Worm (Caenorhabditis elegans): ENCODE results near the gene cpsf-1.

ce11 chrIV:1970158-1970557 is 62.6 kb downstream of the cpsf-1 start:
- TF ChIP-seq ama-1 (optimal IDR thresholded peaks at IDR 0.05) (no peak), ama-1 (GFP tag; optimal IDR thresholded peaks at IDR 0.05) (no peak), K11D2.4 (GFP tag; IDR thresholded peaks at IDR 0.05) (no peak), dpl-1 (GFP tag; optimal IDR thresholded peaks at IDR 0.05) (no peak), fkh-3 (tag; optimal IDR thresholded peaks at IDR 0.05) (no peak), efl-1 (GFP tag; optimal IDR thresholded peaks at IDR 0.05) (peak; percentile 41), let-607 (tag; optimal IDR thresholded peaks at IDR 0.05) (no peak), lin-40 (tag; optimal IDR thresholded peaks at IDR 0.05) (no peak), unc-130 (GFP tag; optimal IDR thresholded peaks at IDR 0.05) (no peak), F57A8.1 (GFP tag; optimal IDR thresholded peaks at IDR 0.05) (no peak), tbx-9 (tag; optimal IDR thresholded peaks at IDR 0.05; ENCODE audit: borderline replicate concordance) (no peak), aptf-3 (GFP tag; IDR thresholded peaks at IDR 0.05) (no peak)

All from whole organism, young adult.